Fruit fly (Drosophila melanogaster) S2 (cell line): ENCODE measurements around the gene Vps52.

ENCODE experiments used
- CG8478 ChIP-seq: fragments of >200 bp; optimal IDR thresholded peaks from 2 replicates; lab custom pipeline; 2018
- CTCF ChIP-seq, 2 experiments: fragments of >200 bp; optimal IDR thresholded peaks; 2 replicates each; lab custom pipeline; 2018

DNA sequence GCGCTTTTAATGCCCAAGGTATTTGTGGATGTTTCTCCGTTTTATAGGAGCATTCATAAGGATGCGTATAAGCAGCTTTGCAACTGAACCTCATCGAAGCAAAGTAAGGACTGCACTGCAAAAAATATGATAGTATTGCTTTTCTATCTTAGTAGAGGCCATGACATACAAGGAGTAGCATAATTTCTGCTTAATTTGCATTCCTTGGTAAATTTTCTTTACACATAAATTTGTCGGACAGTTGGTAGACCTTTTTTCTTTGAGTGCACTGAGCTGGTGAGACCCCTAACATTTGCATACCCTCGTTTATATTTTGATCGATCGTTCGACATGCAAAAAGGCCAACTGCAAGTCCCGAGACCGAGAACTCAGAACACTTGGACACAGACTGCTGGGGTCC lies 30.8 kb downstream of the Vps52 start:
- TF ChIP-seq CG8478 (lab: Kevin White, UChicago) (no peak), CTCF (optimal IDR thresholded peaks at IDR 0.05; lab: Kevin White, UChicago) (no peak)
